Fruit fly (Drosophila melanogaster): ENCODE results near the gene Top1.
A peak's percentile ranks its signal among the peaks of the same experiment; 100 is the strongest.

Gene Top1

dm6 chrX:15304211-15304610 lies 15.1 kb upstream of the Top1 start (continued):
- TF ChIP-seq dan (GFP tag; IDR thresholded peaks at IDR 0.05), result no peak
- no peak for TF ChIP-seq CG12219 (GFP tag; optimal IDR thresholded peaks at IDR 0.05)
- no peak for TF ChIP-seq ab (GFP tag; optimal IDR thresholded peaks at IDR 0.05)
- TF ChIP-seq CG5245 (GFP tag; optimal IDR thresholded peaks at IDR 0.05), result no peak
- TF ChIP-seq CG14014 (GFP tag; IDR thresholded peaks at IDR 0.05), result 0 out of 2 replicates have a peak, but pooled peaks have one; percentile 21
- TF ChIP-seq CG34422 (GFP tag; IDR thresholded peaks at IDR 0.05), result no peak
- TF ChIP-seq hb (GFP tag; IDR thresholded peaks at IDR 0.05; ENCODE audit: partially characterized antibody), result no peak
- peak; percentile 50 for TF ChIP-seq Ptx1 (GFP tag; IDR thresholded peaks at IDR 0.05)
- TF ChIP-seq danr (GFP tag; IDR thresholded peaks at IDR 0.05), result 0 out of 2 replicates have a peak, but pooled peaks have one; percentile 32
- peak; percentile 22 for TF ChIP-seq CG3281 (GFP tag; optimal IDR thresholded peaks at IDR 0.05)
- TF ChIP-seq CG6854 (GFP tag; optimal IDR thresholded peaks at IDR 0.05), result peak; percentile 19
- TF ChIP-seq CG7987 (GFP tag; optimal IDR thresholded peaks at IDR 0.05), result no peak
- no peak for TF ChIP-seq vfl (GFP tag; optimal IDR thresholded peaks at IDR 0.05)
- no peak for TF ChIP-seq CG7271 (tag; optimal IDR thresholded peaks at IDR 0.05)
- TF ChIP-seq pb (GFP tag; optimal IDR thresholded peaks at IDR 0.05), result no peak
- TF ChIP-seq Max (GFP tag; optimal IDR thresholded peaks at IDR 0.05), result no peak
- TF ChIP-seq her (GFP tag; optimal IDR thresholded peaks at IDR 0.05), result no peak
- no peak for TF ChIP-seq shn (GFP tag; optimal IDR thresholded peaks at IDR 0.05)
- TF ChIP-seq ranshi (GFP tag; IDR thresholded peaks at IDR 0.05), result peak; percentile 51; the same call in 1 of the 2 replicates
- no peak for TF ChIP-seq CG4707 (GFP tag; optimal IDR thresholded peaks at IDR 0.05)
- TF ChIP-seq D (optimal IDR thresholded peaks at IDR 0.05), result no peak
- TF ChIP-seq D (GFP tag; optimal IDR thresholded peaks at IDR 0.05), result no peak
- no peak for TF ChIP-seq CG12299 (tag; optimal IDR thresholded peaks at IDR 0.05)
- no peak for TF ChIP-seq grn (GFP tag; optimal IDR thresholded peaks at IDR 0.05)
- TF ChIP-seq sr (GFP tag; IDR thresholded peaks at IDR 0.05), result no peak
- TF ChIP-seq CG4730 (GFP tag; IDR thresholded peaks at IDR 0.05), result 0 out of 2 replicates have a peak, but pooled peaks have one; percentile 12
- TF ChIP-seq da (GFP tag; optimal IDR thresholded peaks at IDR 0.05), result no peak
- no peak for TF ChIP-seq jigr1 (GFP tag; IDR thresholded peaks at IDR 0.05)
- TF ChIP-seq Fer2 (tag; optimal IDR thresholded peaks at IDR 0.05), result no peak
- TF ChIP-seq mam (GFP tag; optimal IDR thresholded peaks at IDR 0.05), result peak; percentile 37
- no peak for TF ChIP-seq CG10147 (GFP tag; optimal IDR thresholded peaks at IDR 0.05)
- no peak for TF ChIP-seq Sry-β (GFP tag; optimal IDR thresholded peaks at IDR 0.05)
- TF ChIP-seq CG2129 (GFP tag; IDR thresholded peaks at IDR 0.05; ENCODE audit: partially characterized antibody), result no peak
- TF ChIP-seq Ada2b (GFP tag; IDR thresholded peaks at IDR 0.05), result peak; percentile 25; the same call in 1 of the 2 replicates
- TF ChIP-seq Eip74EF (GFP tag; optimal IDR thresholded peaks at IDR 0.05), result no peak
- TF ChIP-seq sna (GFP tag; IDR thresholded peaks at IDR 0.05; ENCODE audit: partially characterized antibody), result no peak
- TF ChIP-seq Dip2 (GFP tag; IDR thresholded peaks at IDR 0.05), result no peak
- TF ChIP-seq stwl (tag; optimal IDR thresholded peaks at IDR 0.05), result no peak
- TF ChIP-seq CG2199 (GFP tag; IDR thresholded peaks at IDR 0.05), result no peak
- 0 out of 2 replicates have a peak, but pooled peaks have one; percentile 10 for TF ChIP-seq gsb (GFP tag; IDR thresholded peaks at IDR 0.05)
- peak; percentile 37 for TF ChIP-seq pho (GFP tag; optimal IDR thresholded peaks at IDR 0.05)
- TF ChIP-seq gro (GFP tag; optimal IDR thresholded peaks at IDR 0.05), result no peak
- TF ChIP-seq Hand (GFP tag; optimal IDR thresholded peaks at IDR 0.05), result peak; percentile 23
- TF ChIP-seq CG13424 (tag; optimal IDR thresholded peaks at IDR 0.05), result no peak
- TF ChIP-seq Adf1 (GFP tag; IDR thresholded peaks at IDR 0.05), result no peak
- no peak for TF ChIP-seq repo (GFP tag; optimal IDR thresholded peaks at IDR 0.05)
- no peak for TF ChIP-seq HLHmδ (GFP tag; optimal IDR thresholded peaks at IDR 0.05)
- peak; percentile 38 for TF ChIP-seq Sox102F (GFP tag; optimal IDR thresholded peaks at IDR 0.05)
- TF ChIP-seq MBD-R2 (GFP tag; IDR thresholded peaks at IDR 0.05), result 0 out of 2 replicates have a peak, but pooled peaks have one; percentile 24
- TF ChIP-seq Hey (tag; optimal IDR thresholded peaks at IDR 0.05), result no peak
- TF ChIP-seq chm (GFP tag; IDR thresholded peaks at IDR 0.05), result no peak
- TF ChIP-seq Meics (GFP tag; optimal IDR thresholded peaks at IDR 0.05), result peak; percentile 56
